Fruit fly (Drosophila melanogaster) whole organism, wandering third instar larva: ENCODE measurements around the gene RpL17.

Experiments used
- CG32264 ChIP-seq: fragments of 200-800 bp; sonication (Bioruptor generic); optimal IDR thresholded peaks from 2 replicates; lab custom pipeline; 2016; ENCODE audit warnings: missing biosample characterization, missing genetic modification characterization
- CG9705 ChIP-seq: fragments of 200-800 bp; sonication (Bioruptor generic); optimal IDR thresholded peaks from 2 replicates; lab custom pipeline; 2018; ENCODE audit warnings: missing biosample characterization, mild to moderate bottlenecking, missing genetic modification characterization
- CrebA ChIP-seq: fragments of 200-800 bp; sonication (Bioruptor generic); optimal IDR thresholded peaks from 2 replicates; lab custom pipeline; 2016; ENCODE audit warnings: missing biosample characterization, mild to moderate bottlenecking, missing genetic modification characterization, borderline replicate concordance
- Dfd ChIP-seq: fragments of >200 bp; optimal IDR thresholded peaks from 2 replicates; lab custom pipeline; 2017; ENCODE audit warnings: missing biosample characterization, missing genetic modification characterization
- Dif ChIP-seq: fragments of 200-275, 200-300 bp; sonication (Bioruptor generic); optimal IDR thresholded peaks from 2 replicates; lab custom pipeline; 2018; ENCODE audit warnings: missing biosample characterization, missing genetic modification characterization; ENCODE audit not compliant: partially characterized antibody
- HLH106 ChIP-seq: fragments of 200-800 bp; optimal IDR thresholded peaks from 3 replicates; lab custom pipeline; 2019; ENCODE audit warnings: missing biosample characterization, mild to moderate bottlenecking, missing genetic modification characterization, moderate library complexity
- Hnf4 ChIP-seq: fragments of 200-800 bp; sonication (Bioruptor generic); optimal IDR thresholded peaks from 2 replicates; lab custom pipeline; 2016; ENCODE audit warnings: missing biosample characterization, mild to moderate bottlenecking, missing genetic modification characterization
- Hr78 ChIP-seq: fragments of >200 bp; optimal IDR thresholded peaks from 2 replicates; lab custom pipeline; 2017; ENCODE audit warnings: missing biosample characterization, missing genetic modification characterization
- Jra ChIP-seq: sonication (Bioruptor generic); optimal IDR thresholded peaks from 2 replicates; lab custom pipeline; 2016; ENCODE audit warnings: missing biosample characterization, missing genetic modification characterization
- Myc ChIP-seq: fragments of >200 bp; optimal IDR thresholded peaks from 2 replicates; lab custom pipeline; 2017
- N ChIP-seq: fragments of >200 bp; optimal IDR thresholded peaks from 2 replicates; lab custom pipeline; 2018; ENCODE audit warnings: missing biosample characterization, missing external identifiers, missing genetic modification characterization
- Rel ChIP-seq, 2 experiments: fragments of 200-800 bp; sonication (Bioruptor generic) in 1 of 2; optimal IDR thresholded peaks; 2 replicates in 1 of 2; 3 replicates in 1 of 2; lab custom pipeline; 2016 to 2019; ENCODE audit warnings: mild to moderate bottlenecking in 2 of 2, missing biosample characterization in 2 of 2, missing genetic modification characterization in 2 of 2, moderate library complexity in 1 of 2
- br ChIP-seq: fragments of 200-800 bp; sonication (Bioruptor generic); optimal IDR thresholded peaks from 2 replicates; lab custom pipeline; 2016; ENCODE audit warnings: missing biosample characterization, missing genetic modification characterization
- brk ChIP-seq: fragments of 200-800 bp; sonication (Bioruptor generic); optimal IDR thresholded peaks from 2 replicates; lab custom pipeline; 2016; ENCODE audit warnings: missing biosample characterization, mild to moderate bottlenecking, missing genetic modification characterization
- dl ChIP-seq, 2 experiments: fragments of 175-275, 200-275 bp in 1 of 2; fragments of 200-275 bp in 1 of 2; sonication (Bioruptor generic); optimal IDR thresholded peaks; lab custom pipeline; 2018; ENCODE audit warnings: mild to moderate bottlenecking in 2 of 2, missing biosample characterization in 2 of 2, missing genetic modification characterization in 2 of 2, moderate library complexity in 2 of 2; ENCODE audit not compliant: partially characterized antibody in 2 of 2, insufficient read depth in 1 of 2
- dmrt93B ChIP-seq: fragments of 200-800 bp; sonication (Bioruptor generic); optimal IDR thresholded peaks from 2 replicates; lab custom pipeline; 2018; ENCODE audit warnings: missing biosample characterization, mild to moderate bottlenecking, missing genetic modification characterization
- ey ChIP-seq: fragments of 200-800 bp; sonication (Bioruptor generic); optimal IDR thresholded peaks from 2 replicates; lab custom pipeline; 2016; ENCODE audit warnings: missing biosample characterization, missing genetic modification characterization
- foxo ChIP-seq, 2 experiments: fragments of 200-800 bp; sonication (Bioruptor generic); optimal IDR thresholded peaks; 2 replicates in 1 of 2; 3 replicates in 1 of 2; lab custom pipeline; 2016 to 2017; ENCODE audit warnings: missing biosample characterization in 2 of 2, missing genetic modification characterization in 2 of 2
- fru ChIP-seq: fragments of 200-800 bp; sonication (Bioruptor generic); optimal IDR thresholded peaks from 3 replicates; lab custom pipeline; 2016; ENCODE audit warnings: missing biosample characterization, mild to moderate bottlenecking, missing genetic modification characterization
- h ChIP-seq: fragments of 200-800 bp; sonication (Bioruptor generic); optimal IDR thresholded peaks from 3 replicates; lab custom pipeline; 2016; ENCODE audit warnings: missing biosample characterization, mild to moderate bottlenecking, missing genetic modification characterization
- lola ChIP-seq: fragments of >200 bp; optimal IDR thresholded peaks from 2 replicates; lab custom pipeline; 2017; ENCODE audit warnings: missing biosample characterization, missing genetic modification characterization
- pan ChIP-seq: fragments of >200 bp; optimal IDR thresholded peaks from 2 replicates; lab custom pipeline; 2017
- psq ChIP-seq: fragments of 200-800 bp; sonication (Bioruptor generic); optimal IDR thresholded peaks from 3 replicates; lab custom pipeline; 2017; ENCODE audit warnings: missing biosample characterization, mild to moderate bottlenecking, missing genetic modification characterization, moderate library complexity
- rgr ChIP-seq: fragments of 200-800 bp; sonication (Bioruptor generic); optimal IDR thresholded peaks from 3 replicates; lab custom pipeline; 2016; ENCODE audit warnings: missing biosample characterization, mild to moderate bottlenecking, missing genetic modification characterization
- sage ChIP-seq: fragments of 200-800 bp; sonication (Bioruptor generic); optimal IDR thresholded peaks from 2 replicates; lab custom pipeline; 2016; ENCODE audit warnings: missing biosample characterization, mild to moderate bottlenecking, missing genetic modification characterization
- sv ChIP-seq: fragments of 200-800 bp; sonication (Bioruptor generic); optimal IDR thresholded peaks from 3 replicates; lab custom pipeline; 2016; ENCODE audit warnings: missing biosample characterization, missing genetic modification characterization
- tai ChIP-seq: sonication (Bioruptor generic); optimal IDR thresholded peaks from 2 replicates; lab custom pipeline; 2016; ENCODE audit warnings: missing biosample characterization, missing genetic modification characterization
- usp ChIP-seq: fragments of >200 bp; optimal IDR thresholded peaks from 2 replicates; lab custom pipeline; 2017; ENCODE audit warnings: missing biosample characterization, missing genetic modification characterization
- woc ChIP-seq: sonication (Bioruptor generic); optimal IDR thresholded peaks from 2 replicates; lab custom pipeline; 2016; ENCODE audit warnings: missing biosample characterization, mild to moderate bottlenecking, missing genetic modification characterization

The RpL17 gene

DNA sequence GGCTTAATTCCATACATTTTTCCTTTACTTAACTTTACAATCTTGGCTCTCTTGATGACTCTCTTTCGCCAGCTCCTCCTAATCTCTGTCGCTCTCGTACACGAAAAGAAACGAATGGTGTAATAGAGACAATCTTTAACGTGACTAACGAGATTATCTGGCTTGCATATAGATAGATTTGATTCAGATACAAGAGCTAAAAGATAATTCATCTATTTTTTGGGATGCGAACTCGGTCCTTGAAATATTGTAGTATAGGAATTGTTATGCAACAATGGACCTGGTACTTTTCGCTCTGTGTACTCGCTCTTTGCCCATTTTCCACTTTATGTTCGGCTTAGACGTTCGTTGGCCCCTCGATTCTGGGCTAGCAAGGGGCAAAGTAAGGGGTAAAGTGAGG lies 32.7 kb downstream of the RpL17 start (continued):
- TF ChIP-seq rgr (GFP tag; lab: Kevin White, UChicago) = peak; percentile 62
- TF ChIP-seq, all 38 proteins: peak for 15

DNA sequence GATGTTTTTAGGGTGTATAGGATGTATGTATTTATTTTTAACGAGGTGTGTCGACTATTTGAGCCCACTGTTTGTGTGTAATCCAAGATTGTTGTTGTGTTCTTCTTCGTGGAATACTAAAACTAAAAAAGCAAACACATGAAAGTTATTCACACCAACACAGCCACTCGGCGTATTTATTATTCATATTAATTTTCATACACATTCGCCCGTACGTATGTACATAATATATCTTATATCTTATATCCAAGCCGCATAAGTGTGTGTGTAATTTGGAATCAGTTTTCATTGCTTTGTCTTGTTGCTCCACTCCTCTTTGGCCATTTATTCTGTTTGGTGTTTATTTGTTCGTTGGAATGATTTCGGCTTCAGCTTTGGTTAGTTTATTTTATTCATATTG lies 33.4 kb downstream of the RpL17 start:
- TF ChIP-seq psq (GFP tag; lab: Kevin White, UChicago) = no peak
- no peak for TF ChIP-seq foxo (GFP tag; optimal IDR thresholded peaks at IDR 0.05; lab: Kevin White, UChicago)
- TF ChIP-seq HLH106 (tag; lab: Kevin White, UChicago) = no peak
- TF ChIP-seq fru (GFP tag; lab: Kevin White, UChicago) = no peak
- no peak for TF ChIP-seq N (GFP tag; lab: Kevin White, UChicago)
- TF ChIP-seq Dfd (GFP tag; lab: Kevin White, UChicago) = no peak
- no peak for TF ChIP-seq brk (GFP tag; lab: Kevin White, UChicago)
- TF ChIP-seq CG9705 = no peak
- TF ChIP-seq CrebA (GFP tag; lab: Kevin White, UChicago) = no peak
- TF ChIP-seq pan (lab: Kevin White, UChicago) = no peak
- no peak for TF ChIP-seq br (GFP tag; lab: Kevin White, UChicago)
- no peak for TF ChIP-seq Hnf4
- TF ChIP-seq Myc (lab: Kevin White, UChicago) = no peak
- TF ChIP-seq h (GFP tag; lab: Kevin White, UChicago) = no peak
- no peak for TF ChIP-seq rgr (GFP tag; lab: Kevin White, UChicago)
- TF ChIP-seq ey (GFP tag; lab: Kevin White, UChicago) = no peak
- TF ChIP-seq Rel (GFP tag; optimal IDR thresholded peaks at IDR 0.05; lab: Kevin White, UChicago) = no peak
- no peak for TF ChIP-seq Rel (tag; optimal IDR thresholded peaks at IDR 0.05; lab: Kevin White, UChicago)
- TF ChIP-seq sage (GFP tag; lab: Kevin White, UChicago) = no peak

DNA sequence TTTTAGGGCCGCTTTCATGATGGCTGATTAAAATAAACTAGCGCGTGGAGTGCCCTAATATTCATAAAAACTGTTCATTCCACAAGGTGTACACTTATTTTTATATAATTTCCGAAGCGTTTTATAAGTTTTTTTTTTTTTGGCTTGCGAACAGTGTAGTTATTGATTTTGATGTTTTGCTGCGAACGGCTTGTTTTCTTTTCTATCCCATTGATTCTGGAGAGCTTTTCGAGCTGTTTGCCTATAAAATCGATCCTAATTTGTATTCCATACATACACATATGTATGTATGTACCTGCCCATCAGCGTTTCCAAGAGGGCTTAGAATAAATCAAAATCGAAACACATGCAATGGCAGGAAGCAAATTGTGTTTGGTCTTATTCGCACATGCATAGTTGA lies 33.8 kb downstream of the RpL17 start:
- TF ChIP-seq dl (GFP tag; optimal IDR thresholded peaks at IDR 0.05; lab: Kevin White, UChicago; ENCODE audit: insufficient read depth in 1 of 2, partially characterized antibody in 2 of 2) = no peak
- TF ChIP-seq ey (GFP tag; lab: Kevin White, UChicago) = no peak
- no peak for TF ChIP-seq tai
- TF ChIP-seq CG32264 (GFP tag; lab: Kevin White, UChicago) = no peak
- TF ChIP-seq dmrt93B (GFP tag; lab: Kevin White, UChicago) = no peak

DNA sequence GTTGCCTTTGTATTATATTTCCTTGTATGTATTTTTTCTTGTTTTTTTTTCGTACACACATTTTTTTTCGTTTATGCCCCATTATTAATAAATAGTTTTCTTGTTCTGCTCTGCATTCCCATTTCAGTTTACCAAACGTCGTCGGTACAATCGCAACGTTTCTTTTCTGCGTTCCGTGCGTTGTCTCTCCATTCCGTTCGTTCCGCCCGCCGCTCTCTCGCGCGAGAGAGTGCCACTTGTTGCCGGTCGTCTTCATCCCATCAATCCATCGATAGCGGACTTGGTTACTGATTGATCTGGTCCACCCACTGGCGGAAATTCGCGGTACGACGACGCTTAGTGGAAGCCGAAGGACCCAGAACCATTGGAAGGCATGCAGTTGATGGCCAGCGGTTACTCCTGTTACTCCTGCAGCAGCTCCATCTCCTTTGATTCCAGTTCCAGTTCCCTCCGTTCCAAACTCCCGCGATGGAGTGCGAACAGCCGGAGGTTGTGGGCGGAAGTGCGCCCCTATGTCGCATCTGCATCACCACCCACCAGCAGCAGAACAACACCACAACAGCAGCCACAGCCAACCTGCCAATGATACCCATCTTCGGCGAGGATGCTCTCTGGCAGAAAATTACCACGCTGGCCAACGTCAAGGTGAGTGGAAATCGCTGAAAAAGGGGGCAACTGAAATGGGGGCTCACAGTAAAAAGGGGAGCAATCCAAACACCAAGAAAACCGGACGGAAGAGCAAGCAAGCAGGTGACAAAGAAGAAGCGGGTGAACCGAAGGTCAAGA lies 34.6 kb downstream of the RpL17 start:
- TF ChIP-seq sage (GFP tag; lab: Kevin White, UChicago) = no peak
- no peak for TF ChIP-seq tai

DNA sequence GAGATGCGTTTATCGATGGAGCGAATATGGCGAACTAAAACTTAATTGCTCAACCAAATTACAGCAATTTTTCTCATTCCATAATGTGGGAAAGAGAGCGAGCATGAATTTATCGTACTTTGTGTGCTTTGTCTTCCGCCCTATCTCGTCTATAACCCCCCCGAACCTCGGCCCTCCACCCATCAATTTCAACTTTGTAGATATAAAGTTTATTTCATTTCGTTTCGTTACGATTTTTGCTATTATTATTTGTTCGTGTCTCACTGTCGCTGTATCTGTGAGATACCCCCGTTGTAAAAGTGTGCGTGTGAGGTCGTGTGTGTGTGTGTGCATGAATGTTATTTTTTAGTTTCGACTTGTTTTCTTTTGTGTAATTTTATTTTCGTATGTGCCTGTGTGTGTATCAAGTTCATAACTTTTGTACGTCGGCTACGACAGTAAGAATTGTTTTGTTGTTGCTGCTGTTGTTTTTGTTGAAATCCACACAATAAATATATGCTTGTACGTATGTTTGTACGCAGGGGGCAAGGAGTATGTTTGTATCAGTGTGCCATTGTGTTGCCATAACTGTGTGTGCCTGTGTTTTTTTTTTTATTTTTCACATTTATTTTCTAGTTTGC lies 35.3 kb downstream of the RpL17 start:
- TF ChIP-seq psq (GFP tag; lab: Kevin White, UChicago) (no peak), lola (GFP tag; lab: Kevin White, UChicago) (no peak), Jra (no peak), ey (GFP tag; lab: Kevin White, UChicago) (no peak), usp (GFP tag; lab: Kevin White, UChicago) (no peak), CG32264 (GFP tag; lab: Kevin White, UChicago) (no peak), tai (no peak), rgr (GFP tag; lab: Kevin White, UChicago) (no peak), brk (GFP tag; lab: Kevin White, UChicago) (no peak), woc (GFP tag; lab: Kevin White, UChicago) (no peak), sv (no peak), Myc (lab: Kevin White, UChicago) (no peak), Hr78 (GFP tag; lab: Kevin White, UChicago) (no peak)

DNA sequence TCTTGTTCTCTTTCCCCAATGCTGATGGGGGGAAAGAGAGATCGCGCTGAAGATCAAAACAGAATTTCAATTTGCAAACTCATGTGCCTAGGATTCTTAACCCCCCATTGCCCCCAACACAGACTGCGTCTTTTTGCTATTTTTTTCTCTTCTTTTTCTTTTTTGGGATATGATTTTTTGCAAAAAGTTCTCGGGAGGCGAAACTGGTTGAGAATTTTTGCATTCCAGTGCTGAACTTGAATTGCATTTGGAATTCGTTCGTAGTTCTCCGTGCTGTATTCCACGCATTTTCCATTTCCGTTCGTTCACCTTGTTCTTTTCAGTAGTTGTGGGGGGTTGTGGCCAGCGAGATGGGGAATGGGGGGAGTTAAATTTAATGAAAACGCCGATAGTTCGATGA lies 35.9 kb downstream of the RpL17 start:
- no peak for TF ChIP-seq N (GFP tag; lab: Kevin White, UChicago)
- peak; percentile 25 for TF ChIP-seq Dif (GFP tag; lab: Kevin White, UChicago)
